Worm (Caenorhabditis elegans): Measurements from ENCODE around the gene ipla-2.

ce11 chrX:9822173-9822572 lies 15.7 kb downstream of the ipla-2 start, which contains the start of gene dpy-22:
- TF ChIP-seq pqm-1 (tag; optimal IDR thresholded peaks at IDR 0.05) (no peak), snpc-4 (tag; optimal IDR thresholded peaks at IDR 0.05) (no peak), aha-1 (tag; optimal IDR thresholded peaks at IDR 0.05) (no peak), lin-13 (GFP tag; optimal IDR thresholded peaks at IDR 0.05) (no peak), pag-3 (tag; optimal IDR thresholded peaks at IDR 0.05; ENCODE audit: borderline replicate concordance, insufficient read depth) (no peak), tbx-2 (tag; optimal IDR thresholded peaks at IDR 0.05) (no peak), nhr-28 (tag; optimal IDR thresholded peaks at IDR 0.05) (no peak), skn-1 (tag; optimal IDR thresholded peaks at IDR 0.05) (no peak), nhr-237 (tag; optimal IDR thresholded peaks at IDR 0.05) (no peak), mdl-1 (tag; optimal IDR thresholded peaks at IDR 0.05) (no peak), nhr-76 (tag; optimal IDR thresholded peaks at IDR 0.05) (no peak), vab-15 (tag; optimal IDR thresholded peaks at IDR 0.05) (no peak), ceh-90 (tag; optimal IDR thresholded peaks at IDR 0.05) (no peak), nhr-77 (tag; optimal IDR thresholded peaks at IDR 0.05) (no peak)
